Worm (Caenorhabditis elegans) whole organism, late embryonic: ENCODE results near the gene dnj-13.

ENCODE experiments used
- K09A11.1 ChIP-seq: sonication (generic microtip); optimal IDR thresholded peaks from 2 replicates; lab custom pipeline; 2017; ENCODE audit warnings: antibody characterized with exemption, mild to moderate bottlenecking, missing genetic modification characterization, missing compliant biosample characterization; ENCODE audit not compliant: insufficient read depth
- ama-1 ChIP-seq: fragments of 150-350 bp; optimal IDR thresholded peaks from 2 replicates; lab custom pipeline; 2014
- ceh-14 ChIP-seq: sonication (generic microtip); optimal IDR thresholded peaks from 2 replicates; lab custom pipeline; 2016; ENCODE audit warnings: missing genotype, missing genetic modification characterization, missing compliant biosample characterization
- ceh-9 ChIP-seq: sonication (generic microtip); optimal IDR thresholded peaks from 2 replicates; lab custom pipeline; 2016; ENCODE audit warnings: mild to moderate bottlenecking, missing genetic modification characterization, inconsistent platforms, missing compliant biosample characterization
- elt-2 ChIP-seq: sonication (generic microtip); optimal IDR thresholded peaks from 2 replicates; lab custom pipeline; 2016; ENCODE audit warnings: missing genetic modification reagents, missing genetic modification characterization, missing compliant biosample characterization
- fkh-10 ChIP-seq: fragments of 150-350 bp; optimal IDR thresholded peaks from 2 replicates; lab custom pipeline; 2014; ENCODE audit warnings: missing biosample characterization, missing genetic modification reagents, missing genetic modification characterization
- lin-11 ChIP-seq: fragments of 200-800 bp; sonication (Bioruptor generic); optimal IDR thresholded peaks from 2 replicates; lab custom pipeline; 2018; ENCODE audit warnings: mild to moderate bottlenecking, missing genetic modification characterization, missing compliant biosample characterization
- madf-2 ChIP-seq: sonication (generic microtip); optimal IDR thresholded peaks from 2 replicates; lab custom pipeline; 2017; ENCODE audit warnings: missing genetic modification characterization, missing compliant biosample characterization
- pha-4 ChIP-seq: fragments of 150-350 bp; optimal IDR thresholded peaks from 2 replicates; lab custom pipeline; 2018; ENCODE audit warnings: missing biosample characterization, missing genetic modification reagents, missing genetic modification characterization
- pqm-1 ChIP-seq: sonication (generic microtip); optimal IDR thresholded peaks from 2 replicates; lab custom pipeline; 2016; ENCODE audit warnings: missing genetic modification characterization, missing compliant biosample characterization
- sox-2 ChIP-seq: fragments of 200-800 bp; sonication (Bioruptor generic); IDR thresholded peaks from 2 replicates; pipeline ENCODE4 v1.3.6; 2022; ENCODE audit warnings: missing genetic modification reagents, missing genetic modification characterization, missing compliant biosample characterization
- unc-42 ChIP-seq: sonication (generic microtip); optimal IDR thresholded peaks from 2 replicates; lab custom pipeline; 2016; ENCODE audit warnings: missing genotype, missing genetic modification characterization, missing compliant biosample characterization
- ztf-16 ChIP-seq: sonication (generic microtip); optimal IDR thresholded peaks from 2 replicates; lab custom pipeline; 2017; ENCODE audit warnings: missing genetic modification characterization, missing compliant biosample characterization

DNA sequence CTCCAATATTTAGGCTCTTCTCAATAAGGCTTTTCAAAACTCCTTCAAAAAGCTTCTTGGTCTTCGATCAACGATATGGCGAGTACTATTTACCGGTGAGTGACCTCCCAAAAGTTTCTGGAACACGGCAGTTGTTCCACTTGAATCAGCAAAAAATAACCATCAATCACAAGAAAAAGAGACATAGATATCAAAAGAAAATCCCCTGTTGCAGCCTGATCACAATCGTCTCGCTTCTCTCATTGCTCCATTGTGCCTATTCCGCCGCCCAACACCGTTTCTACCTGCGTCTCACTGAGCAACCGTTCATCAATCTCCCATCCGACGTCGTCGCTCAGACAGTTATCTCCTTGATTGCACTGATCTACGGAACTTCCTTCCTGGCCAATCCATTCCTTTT lies 48.7 kb upstream of the dnj-13 start, which contains the start of gene emc-5:
- TF ChIP-seq madf-2 (tag; lab: Kevin White, UChicago), result no peak
- no peak for TF ChIP-seq fkh-10 (GFP tag; lab: Kevin White, UChicago)
- TF ChIP-seq pqm-1 (tag; lab: Kevin White, UChicago), result no peak
- no peak for TF ChIP-seq ztf-16 (tag; lab: Kevin White, UChicago)
- no peak for TF ChIP-seq pha-4
- TF ChIP-seq lin-11 (tag; lab: Kevin White, UChicago), result no peak
- TF ChIP-seq K09A11.1 (tag; lab: Kevin White, UChicago), result no peak
- TF ChIP-seq ama-1 (lab: Kevin White, UChicago), result no peak
- TF ChIP-seq ceh-14 (tag; lab: Kevin White, UChicago), result no peak
- no peak for TF ChIP-seq unc-42 (tag; lab: Kevin White, UChicago)
- no peak for TF ChIP-seq ceh-9 (tag; lab: Kevin White, UChicago)
- no peak for TF ChIP-seq elt-2 (tag; lab: Kevin White, UChicago)
- TF ChIP-seq sox-2, result no peak
